Worm (Caenorhabditis elegans): ENCODE measurements around the gene arrd-8.

DNA sequence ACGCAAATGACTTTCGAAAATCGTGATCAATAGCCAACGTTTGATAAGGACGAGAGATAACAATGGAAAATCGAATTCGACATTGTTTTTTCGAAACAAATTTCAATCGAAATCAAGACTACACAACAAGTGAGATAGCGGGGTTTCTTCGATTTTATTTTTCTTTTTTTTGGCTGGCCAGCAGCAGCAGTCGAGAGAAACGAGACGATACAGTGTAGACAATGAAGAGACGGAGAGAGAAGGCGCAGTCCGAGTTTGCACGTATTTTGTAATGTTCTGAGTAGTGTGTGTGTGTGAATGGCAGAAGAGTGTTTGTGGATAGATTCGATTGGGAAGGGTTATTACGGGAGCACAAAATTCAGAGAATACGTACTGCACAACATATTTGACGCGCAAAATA lies 24.7 kb upstream of the arrd-8 start:
- peak in 2 of 3 experiments; percentile 21 to 27 for TF ChIP-seq dpl-1 (GFP tag; optimal IDR thresholded peaks at IDR 0.05)
- TF ChIP-seq nhr-28 (tag; optimal IDR thresholded peaks at IDR 0.05): no peak
- TF ChIP-seq unc-130 (tag; optimal IDR thresholded peaks at IDR 0.05): peak; percentile 28
- TF ChIP-seq lin-35 (GFP tag; optimal IDR thresholded peaks at IDR 0.05): peak; percentile 56 to 68
- peak; percentile 40 for TF ChIP-seq tbx-2 (tag; optimal IDR thresholded peaks at IDR 0.05)
- no peak for TF ChIP-seq jun-1 (tag; optimal IDR thresholded peaks at IDR 0.05)
- no peak for TF ChIP-seq nhr-12 (tag; optimal IDR thresholded peaks at IDR 0.05)
- no peak for TF ChIP-seq lin-15B (tag; optimal IDR thresholded peaks at IDR 0.05)
- TF ChIP-seq nhr-20 (tag; optimal IDR thresholded peaks at IDR 0.05): peak; percentile 87
- TF ChIP-seq unc-62 (GFP tag; optimal IDR thresholded peaks at IDR 0.05): no peak
- TF ChIP-seq snu-23 (GFP tag; optimal IDR thresholded peaks at IDR 0.05): peak; percentile 80
- TF ChIP-seq hlh-4 (tag; optimal IDR thresholded peaks at IDR 0.05): no peak
- no peak for TF ChIP-seq unc-30 (tag; optimal IDR thresholded peaks at IDR 0.05)

Data from whole organism, L1 larva.